Fruit fly (Drosophila melanogaster) whole organism, wandering third instar larva: ENCODE results near the gene sl.

Experiments
- CrebA ChIP-seq: fragments of 200-800 bp; sonication (Bioruptor generic); optimal IDR thresholded peaks from 2 replicates; lab custom pipeline; 2016; ENCODE audit warnings: missing biosample characterization, mild to moderate bottlenecking, missing genetic modification characterization, borderline replicate concordance
- Dif ChIP-seq: fragments of 200-275, 200-300 bp; sonication (Bioruptor generic); optimal IDR thresholded peaks from 2 replicates; lab custom pipeline; 2018; ENCODE audit warnings: missing biosample characterization, missing genetic modification characterization; ENCODE audit not compliant: partially characterized antibody
- HLH106 ChIP-seq: fragments of 200-800 bp; optimal IDR thresholded peaks from 3 replicates; lab custom pipeline; 2019; ENCODE audit warnings: missing biosample characterization, mild to moderate bottlenecking, missing genetic modification characterization, moderate library complexity
- Hnf4 ChIP-seq: fragments of 200-800 bp; sonication (Bioruptor generic); optimal IDR thresholded peaks from 2 replicates; lab custom pipeline; 2016; ENCODE audit warnings: missing biosample characterization, mild to moderate bottlenecking, missing genetic modification characterization
- Hr78 ChIP-seq: fragments of >200 bp; optimal IDR thresholded peaks from 2 replicates; lab custom pipeline; 2017; ENCODE audit warnings: missing biosample characterization, missing genetic modification characterization
- Hr83 ChIP-seq: fragments of 200-300 bp; sonication (Bioruptor generic); optimal IDR thresholded peaks from 2 replicates; lab custom pipeline; 2016; ENCODE audit warnings: missing biosample characterization, mild to moderate bottlenecking, missing genetic modification characterization, moderate library complexity; ENCODE audit not compliant: poor library complexity, severe bottlenecking
- Jra ChIP-seq: sonication (Bioruptor generic); optimal IDR thresholded peaks from 2 replicates; lab custom pipeline; 2016; ENCODE audit warnings: missing biosample characterization, missing genetic modification characterization
- Myc ChIP-seq: fragments of >200 bp; optimal IDR thresholded peaks from 2 replicates; lab custom pipeline; 2017
- N ChIP-seq: fragments of >200 bp; optimal IDR thresholded peaks from 2 replicates; lab custom pipeline; 2018; ENCODE audit warnings: missing biosample characterization, missing external identifiers, missing genetic modification characterization
- OdsH ChIP-seq: fragments of 200-800 bp; sonication (Bioruptor generic); optimal IDR thresholded peaks from 2 replicates; lab custom pipeline; 2016; ENCODE audit warnings: missing biosample characterization, mild to moderate bottlenecking, missing genetic modification characterization
- Rel ChIP-seq, 2 experiments: fragments of 200-800 bp; sonication (Bioruptor generic) in 1 of 2; optimal IDR thresholded peaks; 2 replicates in 1 of 2; 3 replicates in 1 of 2; lab custom pipeline; 2016 to 2019; ENCODE audit warnings: mild to moderate bottlenecking in 2 of 2, missing biosample characterization in 2 of 2, missing genetic modification characterization in 2 of 2, moderate library complexity in 1 of 2
- Sp1 ChIP-seq: fragments of 200-800 bp; sonication (Bioruptor generic); optimal IDR thresholded peaks from 3 replicates; lab custom pipeline; 2019; ENCODE audit warnings: missing biosample characterization, mild to moderate bottlenecking, missing genetic modification characterization, moderate library complexity
- Vsx2 ChIP-seq: fragments of 200-300, 225-300 bp; sonication (Bioruptor generic); optimal IDR thresholded peaks from 2 replicates; lab custom pipeline; 2018; ENCODE audit warnings: missing biosample characterization, missing genetic modification characterization; ENCODE audit not compliant: partially characterized antibody
- br ChIP-seq: fragments of 200-800 bp; sonication (Bioruptor generic); optimal IDR thresholded peaks from 2 replicates; lab custom pipeline; 2016; ENCODE audit warnings: missing biosample characterization, missing genetic modification characterization
- brk ChIP-seq: fragments of 200-800 bp; sonication (Bioruptor generic); optimal IDR thresholded peaks from 2 replicates; lab custom pipeline; 2016; ENCODE audit warnings: missing biosample characterization, mild to moderate bottlenecking, missing genetic modification characterization
- dl ChIP-seq, 2 experiments: fragments of 175-275, 200-275 bp in 1 of 2; fragments of 200-275 bp in 1 of 2; sonication (Bioruptor generic); optimal IDR thresholded peaks; lab custom pipeline; 2018; ENCODE audit warnings: mild to moderate bottlenecking in 2 of 2, missing biosample characterization in 2 of 2, missing genetic modification characterization in 2 of 2, moderate library complexity in 2 of 2; ENCODE audit not compliant: partially characterized antibody in 2 of 2, insufficient read depth in 1 of 2
- dmrt93B ChIP-seq: fragments of 200-800 bp; sonication (Bioruptor generic); optimal IDR thresholded peaks from 2 replicates; lab custom pipeline; 2018; ENCODE audit warnings: missing biosample characterization, mild to moderate bottlenecking, missing genetic modification characterization
- dsf ChIP-seq: sonication (Bioruptor generic); optimal IDR thresholded peaks from 2 replicates; lab custom pipeline; 2016; ENCODE audit warnings: missing biosample characterization, missing genetic modification characterization, borderline replicate concordance
- foxo ChIP-seq, 2 experiments: fragments of 200-800 bp; sonication (Bioruptor generic); optimal IDR thresholded peaks; 2 replicates in 1 of 2; 3 replicates in 1 of 2; lab custom pipeline; 2016 to 2017; ENCODE audit warnings: missing biosample characterization in 2 of 2, missing genetic modification characterization in 2 of 2
- fru ChIP-seq: fragments of 200-800 bp; sonication (Bioruptor generic); optimal IDR thresholded peaks from 3 replicates; lab custom pipeline; 2016; ENCODE audit warnings: missing biosample characterization, mild to moderate bottlenecking, missing genetic modification characterization
- jim ChIP-seq: fragments of 175-275, 200-325 bp; sonication (Bioruptor generic); optimal IDR thresholded peaks from 2 replicates; lab custom pipeline; 2016; ENCODE audit warnings: missing biosample characterization, mild to moderate bottlenecking, missing genetic modification characterization
- lola ChIP-seq: fragments of >200 bp; optimal IDR thresholded peaks from 2 replicates; lab custom pipeline; 2017; ENCODE audit warnings: missing biosample characterization, missing genetic modification characterization
- pan ChIP-seq: fragments of >200 bp; optimal IDR thresholded peaks from 2 replicates; lab custom pipeline; 2017
- psq ChIP-seq: fragments of 200-800 bp; sonication (Bioruptor generic); optimal IDR thresholded peaks from 3 replicates; lab custom pipeline; 2017; ENCODE audit warnings: missing biosample characterization, mild to moderate bottlenecking, missing genetic modification characterization, moderate library complexity
- rgr ChIP-seq: fragments of 200-800 bp; sonication (Bioruptor generic); optimal IDR thresholded peaks from 3 replicates; lab custom pipeline; 2016; ENCODE audit warnings: missing biosample characterization, mild to moderate bottlenecking, missing genetic modification characterization
- sage ChIP-seq: fragments of 200-800 bp; sonication (Bioruptor generic); optimal IDR thresholded peaks from 2 replicates; lab custom pipeline; 2016; ENCODE audit warnings: missing biosample characterization, mild to moderate bottlenecking, missing genetic modification characterization
- sv ChIP-seq: fragments of 200-800 bp; sonication (Bioruptor generic); optimal IDR thresholded peaks from 3 replicates; lab custom pipeline; 2016; ENCODE audit warnings: missing biosample characterization, missing genetic modification characterization
- usp ChIP-seq: fragments of >200 bp; optimal IDR thresholded peaks from 2 replicates; lab custom pipeline; 2017; ENCODE audit warnings: missing biosample characterization, missing genetic modification characterization
- woc ChIP-seq: sonication (Bioruptor generic); optimal IDR thresholded peaks from 2 replicates; lab custom pipeline; 2016; ENCODE audit warnings: missing biosample characterization, mild to moderate bottlenecking, missing genetic modification characterization

The sl gene

dm6 chrX:16350062-16350461, at the start of gene sl:
sl (plus strand) TSS chrX:16350315.
- no peak for TF ChIP-seq brk (GFP tag; lab: Kevin White, UChicago)
- no peak for TF ChIP-seq lola (GFP tag; lab: Kevin White, UChicago)
- no peak for TF ChIP-seq dmrt93B (GFP tag; lab: Kevin White, UChicago)
- no peak for TF ChIP-seq pan (lab: Kevin White, UChicago)
- no peak for TF ChIP-seq rgr
- TF ChIP-seq Hr83 (GFP tag; lab: Kevin White, UChicago), result no peak
- TF ChIP-seq dsf, result no peak
- TF ChIP-seq N (GFP tag; lab: Kevin White, UChicago), result peak; percentile 80
- no peak for TF ChIP-seq dl (GFP tag; optimal IDR thresholded peaks at IDR 0.05; lab: Kevin White, UChicago; ENCODE audit: insufficient read depth in 1 of 2, partially characterized antibody in 2 of 2)
- TF ChIP-seq woc (GFP tag; lab: Kevin White, UChicago), result peak; percentile 17
- TF ChIP-seq Myc, result peak; percentile 12
- TF ChIP-seq Jra (GFP tag; lab: Kevin White, UChicago), result no peak
- no peak for TF ChIP-seq sage (GFP tag; lab: Kevin White, UChicago)
- TF ChIP-seq Vsx2 (GFP tag; lab: Kevin White, UChicago), result no peak
- TF ChIP-seq psq (GFP tag; lab: Kevin White, UChicago), result no peak
- TF ChIP-seq usp (GFP tag; lab: Kevin White, UChicago), result no peak
- TF ChIP-seq CrebA (GFP tag; lab: Kevin White, UChicago), result no peak
- TF ChIP-seq Hr78 (GFP tag; lab: Kevin White, UChicago), result no peak
- no peak for TF ChIP-seq fru (GFP tag; lab: Kevin White, UChicago)

- no peak for TF ChIP-seq sv (GFP tag; lab: Kevin White, UChicago)
- peak; percentile 20 for TF ChIP-seq Hr78 (GFP tag; lab: Kevin White, UChicago)
- peak; percentile 57 for TF ChIP-seq N (GFP tag; lab: Kevin White, UChicago)
- TF ChIP-seq dsf, result no peak
- TF ChIP-seq OdsH, result no peak
- TF ChIP-seq rgr, result no peak
- no peak for TF ChIP-seq Rel (GFP tag; optimal IDR thresholded peaks at IDR 0.05; lab: Kevin White, UChicago)
- no peak for TF ChIP-seq Rel (tag; optimal IDR thresholded peaks at IDR 0.05; lab: Kevin White, UChicago)
- TF ChIP-seq, all 38 proteins: peak for 2
Observed at dm6 chrX:16303636-16304035, 46.5 kb upstream of the sl start, which contains the start of gene CG3679. CG3679 (plus strand) TSS chrX:16303870.

- TF ChIP-seq Dif (peak; percentile 71), woc (GFP tag; lab: Kevin White, UChicago) (peak; percentile 46), Myc (peak; percentile 39), lola (GFP tag; lab: Kevin White, UChicago) (no peak), Rel (GFP tag; optimal IDR thresholded peaks at IDR 0.05; lab: Kevin White, UChicago) (no peak), Rel (tag; optimal IDR thresholded peaks at IDR 0.05; lab: Kevin White, UChicago) (peak; percentile 4)
Observed at dm6 chrX:16308310-16308918, 41.7 kb upstream of the sl start, which contains the start of gene Had1. Had1 (minus strand) TSS chrX:16308667.

- TF ChIP-seq brk (GFP tag; lab: Kevin White, UChicago), result no peak
- no peak for TF ChIP-seq br
- TF ChIP-seq OdsH, result no peak
- TF ChIP-seq Rel (GFP tag; optimal IDR thresholded peaks at IDR 0.05; lab: Kevin White, UChicago), result no peak
- no peak for TF ChIP-seq Rel (tag; optimal IDR thresholded peaks at IDR 0.05; lab: Kevin White, UChicago)
- no peak for TF ChIP-seq Sp1 (GFP tag; lab: Kevin White, UChicago)
- TF ChIP-seq foxo (GFP tag; optimal IDR thresholded peaks at IDR 0.05; lab: Kevin White, UChicago), result no peak
- TF ChIP-seq Hnf4 (GFP tag; lab: Kevin White, UChicago), result no peak
- TF ChIP-seq jim (GFP tag; lab: Kevin White, UChicago), result no peak
- no peak for TF ChIP-seq HLH106 (tag; lab: Kevin White, UChicago)
Observed at dm6 chrX:16308953-16309352, 41.2 kb upstream of the sl start.

dm6 chrX:16309764-16310163, 40.4 kb upstream of the sl start:
- TF ChIP-seq dsf, result no peak
- TF ChIP-seq Hr83 (GFP tag; lab: Kevin White, UChicago), result no peak
- no peak for TF ChIP-seq dl (GFP tag; optimal IDR thresholded peaks at IDR 0.05; lab: Kevin White, UChicago; ENCODE audit: insufficient read depth in 1 of 2, partially characterized antibody in 2 of 2)
- TF ChIP-seq foxo (GFP tag; optimal IDR thresholded peaks at IDR 0.05; lab: Kevin White, UChicago), result no peak
- TF ChIP-seq fru (GFP tag; lab: Kevin White, UChicago), result no peak
- no peak for TF ChIP-seq br
- TF ChIP-seq Sp1 (GFP tag; lab: Kevin White, UChicago), result no peak
- TF ChIP-seq Vsx2 (GFP tag; lab: Kevin White, UChicago), result peak; percentile 11
